Worm (Caenorhabditis elegans): ENCODE data around the gene T20F7.1.
"Not testable (repeated sequence)": the region's sequence is repeated elsewhere in the genome, so short reads cannot be mapped to it uniquely, and the experiment has no call there.

T20F7.1 gene

DNA sequence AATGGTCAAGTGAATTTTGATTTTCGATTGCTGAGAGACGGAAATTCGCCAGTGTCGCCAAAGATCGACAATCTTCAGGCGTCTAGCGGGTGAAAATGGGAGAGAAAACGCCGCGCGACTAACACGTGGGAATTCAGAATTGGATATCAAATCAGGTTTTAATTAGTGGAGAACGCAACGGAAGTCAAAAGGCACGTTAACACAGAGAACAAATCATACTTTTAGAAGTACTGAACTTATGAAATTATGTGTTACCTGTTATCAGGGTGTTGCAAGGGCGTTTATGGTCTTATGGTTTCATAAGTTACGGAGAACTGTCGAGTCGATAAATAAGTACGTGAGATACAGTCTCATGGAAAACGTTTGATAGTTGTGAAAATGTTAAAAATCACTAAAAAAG is 1.4 kb upstream of the T20F7.1 start (continued):
- peak; percentile 23 for TF ChIP-seq lin-40 (tag; optimal IDR thresholded peaks at IDR 0.05)
- TF ChIP-seq F49E8.2 (tag; optimal IDR thresholded peaks at IDR 0.05; ENCODE audit: insufficient read depth): no peak
- TF ChIP-seq bed-2 (GFP tag; IDR thresholded peaks at IDR 0.05): no peak
- no peak for TF ChIP-seq B0336.3 (GFP tag; IDR thresholded peaks at IDR 0.05)
- TF ChIP-seq ceh-79 (tag; optimal IDR thresholded peaks at IDR 0.05): no peak
- TF ChIP-seq lag-1 (GFP tag; IDR thresholded peaks at IDR 0.05): no peak
- no peak for TF ChIP-seq ztf-22 (GFP tag; optimal IDR thresholded peaks at IDR 0.05)
- no peak for TF ChIP-seq Y95B8A.8 (GFP tag; IDR thresholded peaks at IDR 0.05)
- TF ChIP-seq ztf-25 (GFP tag; IDR thresholded peaks at IDR 0.05): no peak
- TF ChIP-seq hmg-20 (GFP tag; IDR thresholded peaks at IDR 0.05): no peak

DNA sequence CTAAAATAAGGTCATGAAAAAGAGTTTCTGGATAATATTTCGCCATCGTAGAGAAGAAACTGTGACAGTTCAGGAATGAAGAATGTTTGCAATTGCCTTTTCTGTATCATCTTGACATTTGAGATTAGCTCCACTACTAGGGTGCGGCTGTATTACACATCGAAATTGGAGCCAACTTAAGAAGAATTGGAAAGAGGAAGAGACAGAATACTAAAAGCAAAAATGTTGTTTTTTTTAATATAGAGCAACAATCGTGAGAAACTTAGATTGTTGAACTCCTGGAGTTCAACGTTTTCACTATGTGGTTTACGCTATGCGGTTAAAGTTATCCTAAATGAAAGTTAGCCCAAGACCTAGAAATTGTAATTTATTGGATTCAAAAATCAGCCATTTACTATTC is 7.7 kb downstream of the T20F7.1 start, which contains the start of gene acs-9:
Gene acs-9 (minus strand): TSS at position 101 of the 400 bp plus-strand sequence.
- TF ChIP-seq B0019.2 (GFP tag; conservative IDR thresholded peaks at IDR 0.05) (no peak), athp-1 (tag; optimal IDR thresholded peaks at IDR 0.05) (no peak), ceh-79 (tag; optimal IDR thresholded peaks at IDR 0.05) (no peak), lin-40 (tag; optimal IDR thresholded peaks at IDR 0.05) (no peak), hsf-1 (GFP tag; IDR thresholded peaks at IDR 0.05) (no peak), cebp-2 (GFP tag; IDR thresholded peaks at IDR 0.05) (no peak), unc-62 (GFP tag; optimal IDR thresholded peaks at IDR 0.05) (no peak), hrde-1 (tag; optimal IDR thresholded peaks at IDR 0.05; ENCODE audit: borderline replicate concordance) (no peak), ztf-18 (tag; optimal IDR thresholded peaks at IDR 0.05) (no peak), F57C9.4 (tag; optimal IDR thresholded peaks at IDR 0.05) (no peak), F37B4.10 (GFP tag; IDR thresholded peaks at IDR 0.05) (no peak), xnd-1 (tag; optimal IDR thresholded peaks at IDR 0.05) (no peak), ztf-28 (GFP tag; IDR thresholded peaks at IDR 0.05) (no peak), zfh-2 (GFP tag; conservative IDR thresholded peaks at IDR 0.05) (no peak)

DNA sequence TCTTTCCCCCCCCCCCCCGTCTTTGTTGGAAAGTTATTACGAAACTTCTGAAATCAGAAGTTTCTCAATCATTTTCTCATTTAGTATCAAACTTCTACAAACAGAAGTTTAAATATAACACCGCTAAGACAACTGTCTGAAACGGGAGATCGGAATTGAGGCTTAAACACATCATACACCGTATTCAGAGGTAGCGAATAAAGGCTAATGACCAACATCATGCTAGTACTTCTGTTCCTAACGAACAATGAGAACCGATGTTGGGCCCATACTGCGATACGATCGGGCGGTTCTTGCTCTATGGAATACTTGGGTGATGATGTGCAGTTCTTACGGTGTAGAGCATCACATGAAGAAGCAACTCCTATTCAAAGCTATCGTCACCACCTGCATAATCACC is 10.7 kb downstream of the T20F7.1 start, which contains the start of gene Y13C8A.1:
Gene Y13C8A.1 (plus strand): TSS at position 301 of the 400 bp plus-strand sequence.
- not testable (repeated sequence) for TF ChIP-seq sptf-2 (GFP tag; optimal IDR thresholded peaks at IDR 0.05); F52B5.7 (tag; optimal IDR thresholded peaks at IDR 0.05); akir-1 (GFP tag; optimal IDR thresholded peaks at IDR 0.05)

DNA sequence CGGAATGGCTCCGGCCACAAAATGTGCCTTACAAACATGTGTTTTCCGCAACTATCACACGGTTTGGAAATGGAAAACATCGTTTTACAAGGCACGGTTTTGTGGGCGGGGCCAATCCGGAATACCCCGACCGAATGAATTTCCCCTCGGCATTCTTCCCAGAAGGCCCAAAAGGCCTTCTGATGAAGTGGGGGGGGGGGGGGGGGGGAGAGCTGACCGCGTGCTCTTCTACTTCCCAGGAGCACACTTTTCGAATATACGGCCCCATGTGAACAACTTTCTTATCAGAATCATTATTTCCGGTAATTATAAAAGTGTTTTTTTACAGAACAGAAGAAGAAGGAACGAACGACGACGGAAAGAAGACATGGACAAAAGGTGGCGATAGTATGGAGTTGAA is 11.4 kb downstream of the T20F7.1 start:
- no peak for TF ChIP-seq T07F8.4 (tag; optimal IDR thresholded peaks at IDR 0.05)
- TF ChIP-seq hsf-1 (GFP tag; IDR thresholded peaks at IDR 0.05): no peak
- TF ChIP-seq F39B2.1 (GFP tag; IDR thresholded peaks at IDR 0.05): no peak
- TF ChIP-seq aptf-2 (GFP tag; conservative IDR thresholded peaks at IDR 0.05): 0 out of 2 replicates have a peak, but pooled peaks have one; percentile 70
- no peak for TF ChIP-seq madf-8 (GFP tag; conservative IDR thresholded peaks at IDR 0.05)
- TF ChIP-seq zfh-2 (GFP tag; conservative IDR thresholded peaks at IDR 0.05): 0 out of 2 replicates have a peak, but pooled peaks have one; percentile 11
- TF ChIP-seq bed-2 (GFP tag; IDR thresholded peaks at IDR 0.05): no peak
- TF ChIP-seq egrh-3 (GFP tag; IDR thresholded peaks at IDR 0.05): peak; percentile 64; the same call in 1 of the 2 replicates

DNA sequence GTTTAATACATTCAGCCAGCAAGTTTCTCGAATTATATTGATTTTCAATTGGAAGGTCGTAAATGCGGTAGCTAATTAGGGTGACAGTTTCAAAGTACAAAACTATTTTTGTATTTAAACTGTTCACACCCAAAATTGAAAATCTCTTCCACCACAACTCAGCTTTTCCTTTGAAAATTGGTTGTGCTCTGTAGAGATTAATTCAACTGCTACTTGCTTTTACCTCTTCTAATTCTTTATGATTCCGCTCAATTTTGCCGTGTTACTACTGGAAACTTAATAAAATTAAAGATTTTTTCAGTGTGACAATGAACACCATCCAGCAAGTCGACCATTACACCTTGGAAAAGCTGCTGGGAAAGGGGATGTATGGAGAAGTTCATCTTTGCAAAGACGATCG is 19.0 kb downstream of the T20F7.1 start, which contains the start of gene F39F10.3:
Gene F39F10.3 (plus strand): TSS at position 301 of the 400 bp plus-strand sequence.
- no peak for TF ChIP-seq C17E4.6 (GFP tag; IDR thresholded peaks at IDR 0.05)
